Fruit fly (Drosophila melanogaster): Measurements from ENCODE around the gene CG5122.

The CG5122 gene

dm6 chr2L:13083423-13084079 lies 46.8 kb upstream of the CG5122 start (continued):
- TF ChIP-seq CG16815 (GFP tag; optimal IDR thresholded peaks at IDR 0.05) (peak; percentile 59), CG2199 (GFP tag; IDR thresholded peaks at IDR 0.05) (no peak), sim (GFP tag; IDR thresholded peaks at IDR 0.05) (peak; percentile 61; the same call in 1 of the 2 replicates), Atf6 (GFP tag; IDR thresholded peaks at IDR 0.05) (peak; percentile 97), abd-A (tag; optimal IDR thresholded peaks at IDR 0.05) (peak; percentile 51), Xbp1 (GFP tag; optimal IDR thresholded peaks at IDR 0.05) (peak; percentile 79), gfzf (GFP tag; optimal IDR thresholded peaks at IDR 0.05) (no peak), usp (GFP tag; optimal IDR thresholded peaks at IDR 0.05) (no peak), Ptx1 (GFP tag; IDR thresholded peaks at IDR 0.05) (peak; percentile 91), sima (GFP tag; optimal IDR thresholded peaks at IDR 0.05) (peak; percentile 29), B-H2 (GFP tag; optimal IDR thresholded peaks at IDR 0.05) (peak; percentile 11), sr (GFP tag; IDR thresholded peaks at IDR 0.05) (peak; percentile 88; the same call in 2 of the 3 replicates), CG32532 (GFP tag; IDR thresholded peaks at IDR 0.05) (peak; percentile 97), CG31388 (GFP tag; optimal IDR thresholded peaks at IDR 0.05) (peak; percentile 16), Dp (GFP tag; optimal IDR thresholded peaks at IDR 0.05) (no peak), CG10366 (GFP tag; IDR thresholded peaks at IDR 0.05) (peak; percentile 87), bowl (GFP tag; IDR thresholded peaks at IDR 0.05) (0 out of 2 replicates have a peak, but pooled peaks have one; percentile 52), CG7987 (GFP tag; optimal IDR thresholded peaks at IDR 0.05) (peak; percentile 79), slou (GFP tag; optimal IDR thresholded peaks at IDR 0.05) (peak; percentile 89), CG5180 (GFP tag; optimal IDR thresholded peaks at IDR 0.05) (no peak), Max (GFP tag; optimal IDR thresholded peaks at IDR 0.05) (peak; percentile 71), CHES-1-like (GFP tag; optimal IDR thresholded peaks at IDR 0.05) (peak; percentile 90), dm (GFP tag; optimal IDR thresholded peaks at IDR 0.05) (peak; percentile 51), cad (GFP tag; optimal IDR thresholded peaks at IDR 0.05) (no peak), CG7963 (GFP tag; IDR thresholded peaks at IDR 0.05; ENCODE audit: partially characterized antibody) (no peak), Doc2 (GFP tag; IDR thresholded peaks at IDR 0.05) (peak; percentile 63), CG13775 (GFP tag; optimal IDR thresholded peaks at IDR 0.05) (peak; percentile 80), disco-r (GFP tag; optimal IDR thresholded peaks at IDR 0.05) (peak; percentile 82), ara (GFP tag; IDR thresholded peaks at IDR 0.05) (peak; percentile 75), CG3163 (GFP tag; optimal IDR thresholded peaks at IDR 0.05) (peak; percentile 47), CG18476 (GFP tag; optimal IDR thresholded peaks at IDR 0.05) (peak; percentile 61), CG13296 (GFP tag; optimal IDR thresholded peaks at IDR 0.05) (peak; percentile 72), so (GFP tag; IDR thresholded peaks at IDR 0.05) (peak; percentile 81; the same call in 2 of the 3 replicates), fu2 (GFP tag; optimal IDR thresholded peaks at IDR 0.05) (peak; percentile 93), Pdp1 (GFP tag; optimal IDR thresholded peaks at IDR 0.05) (peak; percentile 88 to 90), corto (GFP tag; optimal IDR thresholded peaks at IDR 0.05) (no peak), CoRest (tag; optimal IDR thresholded peaks at IDR 0.05) (peak; percentile 85), CG17328 (GFP tag; IDR thresholded peaks at IDR 0.05) (peak; percentile 76), tap (tag; optimal IDR thresholded peaks at IDR 0.05) (peak; percentile 33), Dref (GFP tag; IDR thresholded peaks at IDR 0.05) (peak; percentile 44), CG13624 (GFP tag; optimal IDR thresholded peaks at IDR 0.05) (peak; percentile 96), MTF-1 (GFP tag; optimal IDR thresholded peaks at IDR 0.05; ENCODE audit: borderline replicate concordance) (peak; percentile 28), hth (optimal IDR thresholded peaks at IDR 0.05) (no peak), CG18619 (GFP tag; optimal IDR thresholded peaks at IDR 0.05) (peak; percentile 86), CTCF (GFP tag; optimal IDR thresholded peaks at IDR 0.05) (no peak), ttk (GFP tag; IDR thresholded peaks at IDR 0.05) (peak; percentile 83), Doc3 (GFP tag; IDR thresholded peaks at IDR 0.05; ENCODE audit: partially characterized antibody) (no peak), twi (tag; optimal IDR thresholded peaks at IDR 0.05) (no peak), CG8765 (GFP tag; IDR thresholded peaks at IDR 0.05) (peak; percentile 73; the same call in 1 of the 2 replicates), CG5245 (GFP tag; optimal IDR thresholded peaks at IDR 0.05) (peak; percentile 60), rib (GFP tag; IDR thresholded peaks at IDR 0.05) (peak; percentile 96)
